Worm (Caenorhabditis elegans) whole organism, L1 larva: ENCODE measurements around the gene ebp-2.

ENCODE experiments used
- nhr-12 ChIP-seq: sonication (generic microtip); optimal IDR thresholded peaks from 2 replicates; lab custom pipeline; 2017; ENCODE audit warnings: missing biosample characterization, missing genetic modification characterization
- unc-62 ChIP-seq: fragments of 150-350 bp; optimal IDR thresholded peaks from 2 replicates; lab custom pipeline; 2014; ENCODE audit warnings: missing biosample characterization, missing genetic modification reagents, missing genetic modification characterization

- TF ChIP-seq unc-62 (GFP tag; lab: Kevin White, UChicago) (no peak), nhr-12 (tag; lab: Kevin White, UChicago) (no peak)
Observed at ce11 chrII:11418476-11418875, 24.0 kb upstream of the ebp-2 start.
